Fruit fly (Drosophila melanogaster) whole organism, embryonic: Measurements from ENCODE around the gene CtsF.
A peak's percentile ranks its signal among the peaks of the same experiment; 100 is the strongest.

Experiments used
- B-H1 ChIP-seq: fragments of 200-800 bp; sonication (Bioruptor generic); IDR thresholded peaks from 3 replicates; pipeline ENCODE4 v1.3.6; 2022; ENCODE audit warnings: missing biosample characterization, missing genetic modification characterization
- CG1024 ChIP-seq: fragments of 200-800 bp; sonication (Bioruptor generic); IDR thresholded peaks from 2 replicates; pipeline ENCODE4 v1.3.6; 2022; ENCODE audit warnings: missing biosample characterization, missing genetic modification characterization
- CG12104 ChIP-seq: fragments of 200-800 bp; sonication (Bioruptor generic); optimal IDR thresholded peaks from 3 replicates; lab custom pipeline; 2016; ENCODE audit warnings: missing biosample characterization, missing genetic modification characterization
- CG12659 ChIP-seq: fragments of 200-800 bp; sonication (Bioruptor generic); optimal IDR thresholded peaks from 3 replicates; lab custom pipeline; 2017; ENCODE audit warnings: mild to moderate bottlenecking, missing biosample characterization, missing genetic modification reagents, missing genetic modification characterization
- CG13123 ChIP-seq: fragments of 200-800 bp; sonication (Bioruptor generic); optimal IDR thresholded peaks from 2 replicates; lab custom pipeline; 2016; ENCODE audit warnings: missing biosample characterization, missing genetic modification characterization
- CG13287 ChIP-seq: fragments of 200-800 bp; sonication (Bioruptor generic); IDR thresholded peaks from 2 replicates; pipeline ENCODE4 v1.3.6; 2022; ENCODE audit warnings: missing biosample characterization, missing genetic modification characterization; ENCODE audit not compliant: partially characterized antibody
- CG14441 ChIP-seq: fragments of 200-800 bp; sonication (Bioruptor generic); IDR thresholded peaks from 2 replicates; pipeline ENCODE4 v1.3.6; 2022; ENCODE audit warnings: missing biosample characterization, missing genetic modification characterization
- CG14667 ChIP-seq: fragments of 200-800 bp; sonication (Bioruptor generic); IDR thresholded peaks from 2 replicates; pipeline ENCODE4 v1.3.6; 2022; ENCODE audit warnings: missing biosample characterization, missing genetic modification characterization
- CG17328 ChIP-seq: fragments of 200-800 bp; sonication (Bioruptor generic); IDR thresholded peaks from 2 replicates; pipeline ENCODE4 v1.3.6; 2022; ENCODE audit warnings: missing biosample characterization, missing genetic modification characterization
- CG18011 ChIP-seq: fragments of 200-800 bp; sonication (Bioruptor generic); optimal IDR thresholded peaks from 2 replicates; lab custom pipeline; 2017; ENCODE audit warnings: missing biosample characterization, missing genetic modification characterization, mild to moderate bottlenecking, moderate library complexity, missing genotype
- CG2120 ChIP-seq: fragments of 200-800 bp; sonication (Bioruptor generic); optimal IDR thresholded peaks from 3 replicates; lab custom pipeline; 2016; ENCODE audit warnings: missing biosample characterization, missing genetic modification characterization
- CG34422 ChIP-seq: fragments of 200-800 bp; sonication (Bioruptor generic); IDR thresholded peaks from 3 replicates; pipeline ENCODE4 v1.3.6; 2022; ENCODE audit warnings: missing biosample characterization, missing genetic modification characterization
- CG3847 ChIP-seq: fragments of 200-800 bp; sonication (Bioruptor generic); IDR thresholded peaks from 2 replicates; pipeline ENCODE4 v1.3.6; 2022; ENCODE audit warnings: missing biosample characterization, missing genetic modification characterization
- CG6654 ChIP-seq: fragments of 200-800 bp; sonication (Bioruptor generic); optimal IDR thresholded peaks from 2 replicates; lab custom pipeline; 2017; ENCODE audit warnings: missing biosample characterization, mild to moderate bottlenecking, missing genetic modification characterization
- CG6765 ChIP-seq: fragments of 200-800 bp; sonication (Bioruptor generic); optimal IDR thresholded peaks from 3 replicates; lab custom pipeline; 2017; ENCODE audit warnings: missing biosample characterization, mild to moderate bottlenecking, missing genetic modification characterization
- CG6854 ChIP-seq: fragments of 200-800 bp; sonication (Bioruptor generic); optimal IDR thresholded peaks from 3 replicates; lab custom pipeline; 2017; ENCODE audit warnings: missing biosample characterization, mild to moderate bottlenecking, missing genetic modification characterization
- CG7928 ChIP-seq: fragments of 200-800 bp; sonication (Bioruptor generic); optimal IDR thresholded peaks from 2 replicates; lab custom pipeline; 2017; ENCODE audit warnings: missing biosample characterization, mild to moderate bottlenecking, missing genetic modification characterization
- CG9727 ChIP-seq: fragments of 200-800 bp; sonication (Bioruptor generic); optimal IDR thresholded peaks from 3 replicates; lab custom pipeline; 2017; ENCODE audit warnings: missing biosample characterization, mild to moderate bottlenecking, missing genetic modification characterization
- CG9932 ChIP-seq: fragments of 200-800 bp; sonication (Bioruptor generic); IDR thresholded peaks from 2 replicates; pipeline ENCODE4 v1.3.6; 2022; ENCODE audit warnings: missing biosample characterization, missing genetic modification characterization
- CkIIα-i1 ChIP-seq: fragments of 200-800 bp; sonication (Bioruptor generic); IDR thresholded peaks from 2 replicates; pipeline ENCODE4 v1.3.6; 2022; ENCODE audit warnings: missing biosample characterization, missing genetic modification characterization
- D19B ChIP-seq: fragments of 200-800 bp; sonication (Bioruptor generic); optimal IDR thresholded peaks from 2 replicates; lab custom pipeline; 2017; ENCODE audit warnings: missing biosample characterization, mild to moderate bottlenecking, missing genetic modification characterization
- Dbx ChIP-seq: fragments of 200-800 bp; sonication (Bioruptor generic); IDR thresholded peaks from 3 replicates; pipeline ENCODE4 v1.3.6; 2022; ENCODE audit warnings: missing biosample characterization, missing genetic modification characterization
- Dek ChIP-seq: fragments of 200-800 bp; sonication (Bioruptor generic); optimal IDR thresholded peaks from 3 replicates; lab custom pipeline; 2019; ENCODE audit warnings: missing biosample characterization, mild to moderate bottlenecking, missing genetic modification characterization, moderate library complexity
- E2f1 ChIP-seq: fragments of 200-800 bp; sonication (Bioruptor generic); IDR thresholded peaks from 2 replicates; pipeline ENCODE4 v1.3.6; 2022; ENCODE audit warnings: missing biosample characterization, missing genetic modification characterization
- Hr3 ChIP-seq: fragments of 200-800 bp; sonication (Bioruptor generic); optimal IDR thresholded peaks from 3 replicates; lab custom pipeline; 2016; ENCODE audit warnings: missing biosample characterization, missing genetic modification characterization
- Mes4 ChIP-seq: fragments of 200-800 bp; sonication (Bioruptor generic); optimal IDR thresholded peaks from 2 replicates; lab custom pipeline; 2016; ENCODE audit warnings: missing biosample characterization, missing genetic modification characterization
- Myb ChIP-seq: fragments of 200-800 bp; sonication (Bioruptor generic); optimal IDR thresholded peaks from 2 replicates; lab custom pipeline; 2016; ENCODE audit warnings: missing biosample characterization, missing genetic modification characterization
- NFAT ChIP-seq: fragments of 200-800 bp; sonication (Bioruptor generic); IDR thresholded peaks from 2 replicates; pipeline ENCODE4 v1.3.6; 2022; ENCODE audit warnings: missing biosample characterization, missing genetic modification characterization
- Oli ChIP-seq: fragments of 200-800 bp; sonication (Bioruptor generic); optimal IDR thresholded peaks from 2 replicates; lab custom pipeline; 2018; ENCODE audit warnings: missing biosample characterization, mild to moderate bottlenecking, missing genetic modification characterization, moderate library complexity
- Tbp ChIP-seq: fragments of >200 bp; optimal IDR thresholded peaks from 2 replicates; lab custom pipeline; 2018; ENCODE audit warnings: missing biosample characterization, missing genetic modification characterization
- Xrp1 ChIP-seq: fragments of 200-800 bp; sonication (Bioruptor generic); IDR thresholded peaks from 2 replicates; pipeline ENCODE4 v1.3.6; 2022; ENCODE audit warnings: missing biosample characterization, missing genetic modification characterization
- YL-1 ChIP-seq: fragments of 200-800 bp; sonication (Bioruptor generic); optimal IDR thresholded peaks from 3 replicates; lab custom pipeline; 2017; ENCODE audit warnings: missing biosample characterization, mild to moderate bottlenecking, missing genetic modification characterization
- ara ChIP-seq: fragments of 200-800 bp; sonication (Bioruptor generic); IDR thresholded peaks from 2 replicates; pipeline ENCODE4 v1.3.6; 2022; ENCODE audit warnings: missing biosample characterization, missing genetic modification characterization
- ato ChIP-seq: fragments of 200-800 bp; sonication (Bioruptor generic); IDR thresholded peaks from 2 replicates; pipeline ENCODE4 v1.3.6; 2022; ENCODE audit warnings: missing biosample characterization, missing genetic modification characterization; ENCODE audit not compliant: partially characterized antibody
- bbx ChIP-seq: fragments of 200-800 bp; sonication (Bioruptor generic); IDR thresholded peaks from 2 replicates; pipeline ENCODE4 v1.3.6; 2022; ENCODE audit warnings: missing biosample characterization, missing genetic modification characterization; ENCODE audit not compliant: partially characterized antibody
- cas ChIP-seq: fragments of 200-800 bp; sonication (Bioruptor generic); IDR thresholded peaks from 2 replicates; pipeline ENCODE4 v1.3.6; 2022; ENCODE audit warnings: missing biosample characterization, missing genetic modification characterization
- cg ChIP-seq: fragments of 200-800 bp; sonication (Bioruptor generic); optimal IDR thresholded peaks from 3 replicates; lab custom pipeline; 2019; ENCODE audit warnings: missing biosample characterization, mild to moderate bottlenecking, missing genetic modification characterization, moderate library complexity
- croc ChIP-seq: fragments of 200-800 bp; sonication (Bioruptor generic); conservative IDR thresholded peaks from 3 replicates; pipeline ENCODE4 v1.3.6; 2022; ENCODE audit warnings: missing biosample characterization, missing genetic modification characterization
- cwo ChIP-seq: fragments of 200-800 bp; sonication (Bioruptor generic); optimal IDR thresholded peaks from 3 replicates; lab custom pipeline; 2017; ENCODE audit warnings: missing biosample characterization, missing genetic modification characterization, mild to moderate bottlenecking, moderate library complexity, missing genetic modification reagents
- danr ChIP-seq: fragments of 200-800 bp; sonication (Bioruptor generic); IDR thresholded peaks from 2 replicates; pipeline ENCODE4 v1.3.6; 2022; ENCODE audit warnings: missing biosample characterization, missing genetic modification characterization
- dysf ChIP-seq: fragments of 200-800 bp; sonication (Bioruptor generic); IDR thresholded peaks from 3 replicates; pipeline ENCODE4 v1.3.6; 2022; ENCODE audit warnings: missing biosample characterization, missing genetic modification characterization
- fu2 ChIP-seq: fragments of 200-800 bp; sonication (Bioruptor generic); optimal IDR thresholded peaks from 2 replicates; lab custom pipeline; 2016; ENCODE audit warnings: missing biosample characterization, missing genetic modification characterization
- maf-S ChIP-seq: fragments of 200-800 bp; sonication (Bioruptor generic); optimal IDR thresholded peaks from 2 replicates; lab custom pipeline; 2016; ENCODE audit warnings: missing biosample characterization, missing genetic modification characterization
- mam ChIP-seq: fragments of 200-800 bp; sonication (Bioruptor generic); optimal IDR thresholded peaks from 3 replicates; lab custom pipeline; 2016; ENCODE audit warnings: missing biosample characterization, missing genetic modification characterization
- otp ChIP-seq: fragments of 200-800 bp; sonication (Bioruptor generic); IDR thresholded peaks from 3 replicates; pipeline ENCODE4, ENCODE4 v1.3.6; 2022; ENCODE audit warnings: missing biosample characterization, missing genetic modification characterization
- pho ChIP-seq: fragments of 200-800 bp; sonication (Bioruptor generic); optimal IDR thresholded peaks from 2 replicates; lab custom pipeline; 2016; ENCODE audit warnings: missing biosample characterization, missing genetic modification characterization
- phol ChIP-seq: fragments of 200-800 bp; sonication (Bioruptor generic); optimal IDR thresholded peaks from 3 replicates; lab custom pipeline; 2018; ENCODE audit warnings: missing biosample characterization, mild to moderate bottlenecking, missing genetic modification characterization, moderate library complexity
- rib ChIP-seq: fragments of 200-800 bp; sonication (Bioruptor generic); IDR thresholded peaks from 2 replicates; pipeline ENCODE4 v1.3.6; 2022; ENCODE audit warnings: missing biosample characterization, missing genetic modification characterization
- ro ChIP-seq: fragments of 200-800 bp; sonication (Bioruptor generic); IDR thresholded peaks from 2 replicates; pipeline ENCODE4 v1.3.6; 2022; ENCODE audit warnings: missing biosample characterization, missing genetic modification characterization
- shn ChIP-seq: fragments of 200-800 bp; sonication (Bioruptor generic); optimal IDR thresholded peaks from 3 replicates; lab custom pipeline; 2016; ENCODE audit warnings: missing biosample characterization, missing genetic modification characterization
- vfl ChIP-seq: fragments of 200-800 bp; sonication (Bioruptor generic); optimal IDR thresholded peaks from 2 replicates; lab custom pipeline; 2016; ENCODE audit warnings: missing biosample characterization, missing genetic modification characterization

Gene CtsF

DNA sequence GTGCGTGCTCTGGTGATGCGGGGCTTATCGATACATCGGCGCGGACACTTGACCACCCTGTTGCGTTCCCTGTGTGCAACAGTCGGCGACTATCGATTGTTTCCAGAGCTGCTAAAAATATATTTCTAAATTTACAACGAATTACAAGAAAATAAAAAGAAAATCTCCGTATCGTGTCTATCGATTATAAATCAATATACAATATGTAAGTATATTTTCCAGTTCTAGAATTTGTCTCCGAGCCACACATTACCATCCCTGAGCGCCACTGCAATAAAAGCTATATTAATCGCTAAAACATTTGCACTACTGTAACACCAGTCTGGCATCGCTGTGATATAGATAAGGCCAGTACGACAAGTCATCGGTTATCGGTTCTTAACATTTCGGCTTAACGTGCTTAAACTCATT, 19.3 kb downstream of the CtsF start, which contains the start of the genes Kat60 and Mms19 (continued):
- TF ChIP-seq CG18011 (GFP tag; lab: Kevin White, UChicago) (peak; percentile 7), CG6854 (GFP tag; lab: Kevin White, UChicago) (no peak), CG14667 (GFP tag; lab: Robert Waterston, UW) (peak; percentile 66), phol (tag; lab: Kevin White, UChicago) (peak; percentile 80), fu2 (GFP tag; lab: Kevin White, UChicago) (peak; percentile 19), Oli (tag; lab: Kevin White, UChicago) (no peak), pho (GFP tag; lab: Kevin White, UChicago) (peak; percentile 81), Hr3 (GFP tag; lab: Kevin White, UChicago) (peak; percentile 62), shn (peak; percentile 65), Tbp (GFP tag; lab: Kevin White, UChicago) (peak; percentile 14), mam (peak; percentile 82), CG2120 (GFP tag; lab: Kevin White, UChicago) (peak; percentile 88), CG14441 (peak; percentile 64), otp (GFP tag; lab: Robert Waterston, UW) (0 out of 3 replicates have a peak, but pooled peaks have one; percentile 30), CG9727 (GFP tag; lab: Kevin White, UChicago) (peak; percentile 76), cas (GFP tag; lab: Robert Waterston, UW) (peak; percentile 66), Dek (no peak), CG7928 (GFP tag; lab: Kevin White, UChicago) (peak; percentile 53), ro (GFP tag; lab: Robert Waterston, UW) (no peak), ara (GFP tag; lab: Robert Waterston, UW) (peak; percentile 72), CG3847 (peak; percentile 83), B-H1 (peak; percentile 53), CG9932 (peak; percentile 91), Myb (GFP tag; lab: Kevin White, UChicago) (peak; percentile 75), cwo (GFP tag; lab: Kevin White, UChicago) (no peak), CG6765 (no peak), CG34422 (GFP tag; lab: Robert Waterston, UW) (peak; percentile 50; the same call in 2 of the 3 replicates), maf-S (GFP tag; lab: Kevin White, UChicago) (peak; percentile 66), CG17328 (GFP tag; lab: Robert Waterston, UW) (peak; percentile 32; the same call in 1 of the 2 replicates), dysf (GFP tag; lab: Robert Waterston, UW) (peak; percentile 69; the same call in 2 of the 3 replicates), Mes4 (GFP tag; lab: Kevin White, UChicago) (peak; percentile 16), CkIIα-i1 (GFP tag; lab: Robert Waterston, UW) (no peak), bbx (peak; percentile 89), rib (GFP tag; lab: Robert Waterston, UW) (no peak), YL-1 (GFP tag; lab: Kevin White, UChicago) (peak; percentile 77), cg (GFP tag; lab: Kevin White, UChicago) (no peak), E2f1 (peak; percentile 62; the same call in 1 of the 2 replicates), CG6654 (GFP tag; lab: Kevin White, UChicago) (no peak), D19B (GFP tag; lab: Kevin White, UChicago) (peak; percentile 38), vfl (peak; percentile 67), CG13123 (GFP tag; lab: Kevin White, UChicago) (peak; percentile 29), NFAT (0 out of 2 replicates have a peak, but pooled peaks have one; percentile 52), CG1024 (GFP tag; lab: Robert Waterston, UW) (0 out of 2 replicates have a peak, but pooled peaks have one; percentile 3), CG12659 (GFP tag; lab: Kevin White, UChicago) (peak; percentile 85), CG12104 (peak; percentile 48), danr (GFP tag; lab: Robert Waterston, UW) (peak; percentile 55; the same call in 1 of the 2 replicates), CG13287 (GFP tag; lab: Robert Waterston, UW) (peak; percentile 92), croc (GFP tag; lab: Robert Waterston, UW) (peak; percentile 27; the same call in 2 of the 3 replicates), Dbx (GFP tag; lab: Robert Waterston, UW) (peak; percentile 73; the same call in 2 of the 3 replicates), ato (peak; percentile 74), Xrp1 (GFP tag; lab: Robert Waterston, UW) (peak; percentile 57; the same call in 1 of the 2 replicates)
